Fruit fly (Drosophila melanogaster) whole organism, embryonic: ENCODE results near the gene Men.
A peak's percentile ranks its signal among the peaks of the same experiment; 100 is the strongest.

Experiments used
- ATbp ChIP-seq: fragments of 200-800 bp; sonication (Bioruptor generic); optimal IDR thresholded peaks from 2 replicates; lab custom pipeline; 2017; ENCODE audit warnings: missing biosample characterization, mild to moderate bottlenecking, missing genetic modification characterization, missing genetic modification reagents
- Abd-B ChIP-seq: fragments of 200-800 bp; sonication (Bioruptor generic); optimal IDR thresholded peaks from 2 replicates; lab custom pipeline; 2018; ENCODE audit warnings: missing biosample characterization, mild to moderate bottlenecking, missing genetic modification characterization, moderate library complexity
- Adf1 ChIP-seq: fragments of 200-800 bp; sonication (Bioruptor generic); IDR thresholded peaks from 2 replicates; pipeline ENCODE4 v1.3.6; 2022; ENCODE audit warnings: missing biosample characterization, missing genetic modification characterization
- Aef1 ChIP-seq: fragments of 200-800 bp; sonication (Bioruptor generic); IDR thresholded peaks from 3 replicates; pipeline ENCODE4 v1.3.6; 2022; ENCODE audit warnings: missing biosample characterization, missing genetic modification characterization
- Antp ChIP-seq: fragments of 200-800 bp; sonication (Bioruptor generic); optimal IDR thresholded peaks from 3 replicates; lab custom pipeline; 2016; ENCODE audit warnings: missing biosample characterization, missing genetic modification characterization
- B-H2 ChIP-seq: fragments of 200-800 bp; sonication (Bioruptor generic); optimal IDR thresholded peaks from 2 replicates; lab custom pipeline; 2018; ENCODE audit warnings: missing biosample characterization, mild to moderate bottlenecking, missing genetic modification characterization
- CG10366 ChIP-seq: fragments of 200-800 bp; sonication (Bioruptor generic); IDR thresholded peaks from 2 replicates; pipeline ENCODE4 v1.3.6; 2022; ENCODE audit warnings: missing biosample characterization, missing genetic modification characterization
- CG11696 ChIP-seq: fragments of 200-800 bp; sonication (Bioruptor generic); IDR thresholded peaks from 2 replicates; pipeline ENCODE4 v1.3.6; 2022; ENCODE audit warnings: missing biosample characterization, missing genetic modification characterization
- CG14710 ChIP-seq: fragments of 200-800 bp; sonication (Bioruptor generic); optimal IDR thresholded peaks from 3 replicates; lab custom pipeline; 2019; ENCODE audit warnings: missing biosample characterization, mild to moderate bottlenecking, missing genetic modification characterization, moderate library complexity
- CG15601 ChIP-seq: fragments of 200-800 bp; sonication (Bioruptor generic); optimal IDR thresholded peaks from 3 replicates; lab custom pipeline; 2019; ENCODE audit warnings: missing biosample characterization, mild to moderate bottlenecking, missing genetic modification characterization, moderate library complexity
- CG16863 ChIP-seq: fragments of 200-800 bp; sonication (Bioruptor generic); optimal IDR thresholded peaks from 3 replicates; lab custom pipeline; 2016; ENCODE audit warnings: missing biosample characterization, missing genetic modification characterization
- CG2120 ChIP-seq: fragments of 200-800 bp; sonication (Bioruptor generic); optimal IDR thresholded peaks from 3 replicates; lab custom pipeline; 2016; ENCODE audit warnings: missing biosample characterization, missing genetic modification characterization
- CG3281 ChIP-seq: fragments of 200-800 bp; sonication (Bioruptor generic); optimal IDR thresholded peaks from 3 replicates; lab custom pipeline; 2017; ENCODE audit warnings: missing biosample characterization, mild to moderate bottlenecking, missing genetic modification characterization
- CG5180 ChIP-seq: fragments of 200-800 bp; sonication (Bioruptor generic); optimal IDR thresholded peaks from 3 replicates; lab custom pipeline; 2017; ENCODE audit warnings: missing biosample characterization, missing genetic modification characterization, mild to moderate bottlenecking, moderate library complexity, missing genetic modification reagents
- CG6765 ChIP-seq: fragments of 200-800 bp; sonication (Bioruptor generic); optimal IDR thresholded peaks from 3 replicates; lab custom pipeline; 2017; ENCODE audit warnings: missing biosample characterization, mild to moderate bottlenecking, missing genetic modification characterization
- CG8281 ChIP-seq: fragments of 200-800 bp; sonication (Bioruptor generic); optimal IDR thresholded peaks from 2 replicates; lab custom pipeline; 2018; ENCODE audit warnings: missing biosample characterization, mild to moderate bottlenecking, missing genetic modification characterization, moderate library complexity
- CrebB ChIP-seq: fragments of 200-800 bp; sonication (Bioruptor generic); optimal IDR thresholded peaks from 3 replicates; lab custom pipeline; 2018; ENCODE audit warnings: missing biosample characterization, mild to moderate bottlenecking, missing genetic modification characterization
- D19B ChIP-seq: fragments of 200-800 bp; sonication (Bioruptor generic); optimal IDR thresholded peaks from 2 replicates; lab custom pipeline; 2017; ENCODE audit warnings: missing biosample characterization, mild to moderate bottlenecking, missing genetic modification characterization
- Gug ChIP-seq: fragments of 200-800 bp; sonication (Bioruptor generic); IDR thresholded peaks from 4 replicates; pipeline ENCODE4 v1.3.6; 2022; ENCODE audit warnings: missing biosample characterization, missing genetic modification characterization
- H15 ChIP-seq: fragments of 200-800 bp; sonication (Bioruptor generic); IDR thresholded peaks from 3 replicates; pipeline ENCODE4 v1.3.6; 2022; ENCODE audit warnings: missing biosample characterization, missing genetic modification characterization
- HHEX ChIP-seq: fragments of 200-800 bp; sonication (Bioruptor generic); optimal IDR thresholded peaks from 3 replicates; lab custom pipeline; 2017; ENCODE audit warnings: missing biosample characterization, mild to moderate bottlenecking, missing genetic modification characterization, missing genetic modification reagents
- Hey ChIP-seq: fragments of 200-800 bp; sonication (Bioruptor generic); optimal IDR thresholded peaks from 3 replicates; lab custom pipeline; 2018; ENCODE audit warnings: missing biosample characterization, mild to moderate bottlenecking, missing genetic modification characterization
- Hmx ChIP-seq: fragments of 200-800 bp; sonication (Bioruptor generic); optimal IDR thresholded peaks from 2 replicates; lab custom pipeline; 2016; ENCODE audit warnings: missing biosample characterization, missing genetic modification characterization
- Jarid2 ChIP-seq: fragments of 200-800 bp; sonication (Bioruptor generic); optimal IDR thresholded peaks from 3 replicates; lab custom pipeline; 2017; ENCODE audit warnings: mild to moderate bottlenecking, missing biosample characterization, missing genetic modification reagents, missing genetic modification characterization
- Lim3 ChIP-seq: fragments of 200-800 bp; sonication (Bioruptor generic); IDR thresholded peaks from 2 replicates; pipeline ENCODE4 v1.3.6; 2022; ENCODE audit warnings: missing biosample characterization, missing genetic modification characterization
- Myb ChIP-seq: fragments of 200-800 bp; sonication (Bioruptor generic); optimal IDR thresholded peaks from 2 replicates; lab custom pipeline; 2016; ENCODE audit warnings: missing biosample characterization, missing genetic modification characterization
- ara ChIP-seq: fragments of 200-800 bp; sonication (Bioruptor generic); IDR thresholded peaks from 2 replicates; pipeline ENCODE4 v1.3.6; 2022; ENCODE audit warnings: missing biosample characterization, missing genetic modification characterization
- bcd ChIP-seq: fragments of 200-800 bp; sonication (Bioruptor generic); optimal IDR thresholded peaks from 2 replicates; lab custom pipeline; 2017; ENCODE audit warnings: missing biosample characterization, mild to moderate bottlenecking, missing genetic modification characterization
- bigmax ChIP-seq: fragments of 200-800 bp; sonication (Bioruptor generic); optimal IDR thresholded peaks from 2 replicates; lab custom pipeline; 2018; ENCODE audit warnings: missing biosample characterization, mild to moderate bottlenecking, missing genetic modification characterization
- bowl ChIP-seq: fragments of 200-800 bp; sonication (Bioruptor generic); IDR thresholded peaks from 2 replicates; pipeline ENCODE4 v1.3.6; 2022; ENCODE audit warnings: missing biosample characterization, missing genetic modification characterization
- chinmo ChIP-seq: fragments of 200-800 bp; sonication (Bioruptor generic); IDR thresholded peaks from 4 replicates; pipeline ENCODE4 v1.3.6; 2022; ENCODE audit warnings: missing biosample characterization, missing genetic modification characterization; ENCODE audit not compliant: partially characterized antibody
- croc ChIP-seq: fragments of 200-800 bp; sonication (Bioruptor generic); conservative IDR thresholded peaks from 3 replicates; pipeline ENCODE4 v1.3.6; 2022; ENCODE audit warnings: missing biosample characterization, missing genetic modification characterization
- danr ChIP-seq: fragments of 200-800 bp; sonication (Bioruptor generic); IDR thresholded peaks from 2 replicates; pipeline ENCODE4 v1.3.6; 2022; ENCODE audit warnings: missing biosample characterization, missing genetic modification characterization
- dati ChIP-seq: fragments of 200-800 bp; sonication (Bioruptor generic); IDR thresholded peaks from 2 replicates; pipeline ENCODE4 v1.3.6; 2022; ENCODE audit warnings: missing biosample characterization, missing genetic modification characterization
- esg ChIP-seq: fragments of 200-800 bp; sonication (Bioruptor generic); conservative IDR thresholded peaks from 2 replicates; pipeline ENCODE4 v1.3.6; 2022; ENCODE audit warnings: missing biosample characterization, missing genetic modification characterization
- fd64A ChIP-seq: fragments of 200-800 bp; sonication (Bioruptor generic); optimal IDR thresholded peaks from 3 replicates; lab custom pipeline; 2018; ENCODE audit warnings: missing biosample characterization, mild to moderate bottlenecking, missing genetic modification characterization
- hbn ChIP-seq: fragments of 200-800 bp; sonication (Bioruptor generic); IDR thresholded peaks from 2 replicates; pipeline ENCODE4 v1.3.6; 2022; ENCODE audit warnings: missing biosample characterization, missing genetic modification characterization; ENCODE audit not compliant: partially characterized antibody
- klu ChIP-seq: fragments of 200-800 bp; sonication (Bioruptor generic); IDR thresholded peaks from 2 replicates; pipeline ENCODE4 v1.3.6; 2022; ENCODE audit warnings: missing biosample characterization, missing genetic modification characterization
- maf-S ChIP-seq: fragments of 200-800 bp; sonication (Bioruptor generic); optimal IDR thresholded peaks from 2 replicates; lab custom pipeline; 2016; ENCODE audit warnings: missing biosample characterization, missing genetic modification characterization
- mirr ChIP-seq: fragments of 200-800 bp; sonication (Bioruptor generic); optimal IDR thresholded peaks from 3 replicates; lab custom pipeline; 2018; ENCODE audit warnings: missing biosample characterization, mild to moderate bottlenecking, missing genetic modification characterization
- nom ChIP-seq: fragments of 200-800 bp; sonication (Bioruptor generic); optimal IDR thresholded peaks from 2 replicates; lab custom pipeline; 2017; ENCODE audit warnings: missing biosample characterization, missing genetic modification characterization, mild to moderate bottlenecking, moderate library complexity, missing genetic modification reagents
- pan ChIP-seq, 4 experiments: fragments of >200 bp in 3 of 4; fragments of 200-800 bp in 1 of 4; sonication (Bioruptor generic) in 1 of 4; optimal IDR thresholded peaks in 3 of 4; IDR thresholded peaks in 1 of 4; 2 replicates each; pipeline versions ENCODE4 v1.3.6 to Lab custom; 2017 to 2022; ENCODE audit warnings: missing biosample characterization in 2 of 4, missing genetic modification characterization in 2 of 4, mixed read lengths in 1 of 4
- pb ChIP-seq: fragments of 200-800 bp; sonication (Bioruptor generic); optimal IDR thresholded peaks from 3 replicates; lab custom pipeline; 2016; ENCODE audit warnings: missing biosample characterization, missing genetic modification characterization
- pros ChIP-seq: fragments of 200-800 bp; sonication (Bioruptor generic); optimal IDR thresholded peaks from 3 replicates; lab custom pipeline; 2019; ENCODE audit warnings: missing biosample characterization, mild to moderate bottlenecking, missing genetic modification characterization, moderate library complexity
- ro ChIP-seq: fragments of 200-800 bp; sonication (Bioruptor generic); IDR thresholded peaks from 2 replicates; pipeline ENCODE4 v1.3.6; 2022; ENCODE audit warnings: missing biosample characterization, missing genetic modification characterization
- sens-2 ChIP-seq: fragments of 200-800 bp; sonication (Bioruptor generic); IDR thresholded peaks from 2 replicates; pipeline ENCODE4 v1.3.6; 2022; ENCODE audit warnings: missing biosample characterization, missing genetic modification characterization
- tgo ChIP-seq: fragments of 200-800 bp; sonication (Bioruptor generic); IDR thresholded peaks from 3 replicates; pipeline ENCODE4 v1.3.6; 2022; ENCODE audit warnings: missing biosample characterization, missing genetic modification characterization

The Men gene

DNA sequence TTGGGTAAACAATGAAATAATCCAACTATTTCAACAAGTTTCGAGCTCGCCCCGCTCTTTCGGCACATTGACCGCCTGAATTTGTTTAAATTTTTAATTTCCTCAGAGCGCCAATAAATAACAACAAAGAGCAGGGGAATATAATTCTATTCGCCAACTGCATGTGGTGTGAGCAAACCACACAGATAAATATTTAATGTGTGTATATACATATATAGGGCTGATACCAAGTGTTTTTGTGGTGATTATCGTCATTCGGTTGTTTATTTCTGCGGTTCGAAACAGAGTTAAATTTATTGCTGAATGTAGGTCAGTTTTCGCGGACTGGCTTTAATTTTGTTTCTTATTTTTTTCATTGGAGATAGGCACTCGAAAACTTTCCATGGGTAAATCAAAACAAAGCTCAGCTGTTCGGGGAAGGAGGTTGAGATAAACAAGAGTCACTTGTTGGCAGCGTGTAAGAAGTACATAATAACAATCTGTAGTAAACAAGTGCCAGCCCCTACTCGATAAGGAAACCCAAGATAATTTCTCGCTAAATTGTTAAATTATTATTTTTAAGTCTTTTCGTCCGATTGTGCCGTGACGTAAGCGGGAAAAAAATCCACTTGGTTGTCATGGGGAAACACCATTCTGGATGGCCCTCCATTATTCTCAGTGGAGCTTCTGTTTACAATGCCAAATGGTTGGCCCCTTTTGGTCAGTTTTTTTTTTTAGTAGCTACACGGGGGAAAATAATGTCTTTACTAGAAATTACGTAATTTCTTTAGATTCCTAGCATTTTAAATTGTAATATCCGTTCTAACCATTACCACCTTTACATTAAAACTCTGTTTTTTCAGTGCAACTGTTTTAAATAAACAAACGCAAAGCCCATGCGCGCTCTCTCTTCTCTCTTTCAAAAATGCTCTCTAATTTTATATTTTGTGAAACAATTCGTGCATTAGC is 4.4 kb downstream of the Men start (continued):
- TF ChIP-seq Gug (GFP tag; lab: Robert Waterston, UW): peak; percentile 29; the same call in 2 of the 4 replicates
- TF ChIP-seq B-H2 (GFP tag; lab: Kevin White, UChicago): no peak
- no peak for TF ChIP-seq CG15601
- no peak for TF ChIP-seq CG16863 (GFP tag; lab: Kevin White, UChicago)
- TF ChIP-seq Lim3 (GFP tag; lab: Robert Waterston, UW): no peak
- TF ChIP-seq CG2120 (GFP tag; lab: Kevin White, UChicago): peak; percentile 80
- peak; percentile 26 for TF ChIP-seq HHEX
- peak; percentile 33 for TF ChIP-seq nom
- TF ChIP-seq H15 (GFP tag; lab: Robert Waterston, UW): peak; percentile 60; the same call in 1 of the 3 replicates
- TF ChIP-seq mirr (GFP tag; lab: Kevin White, UChicago): peak; percentile 43
- peak; percentile 42 for TF ChIP-seq CG3281
- TF ChIP-seq CG6765 (GFP tag; lab: Kevin White, UChicago): peak; percentile 10
- 0 out of 2 replicates have a peak, but pooled peaks have one; percentile 29 for TF ChIP-seq dati (GFP tag; lab: Robert Waterston, UW)
- TF ChIP-seq sens-2 (GFP tag; lab: Robert Waterston, UW): no peak
- peak; percentile 1 for TF ChIP-seq CG14710
- peak; percentile 20 for TF ChIP-seq Jarid2 (GFP tag; lab: Kevin White, UChicago)
- peak; percentile 49; the same call in 2 of the 3 replicates for TF ChIP-seq Aef1 (GFP tag; lab: Robert Waterston, UW)
- TF ChIP-seq D19B: peak; percentile 37
- peak; percentile 7 for TF ChIP-seq fd64A (GFP tag; lab: Kevin White, UChicago)
- no peak for TF ChIP-seq CrebB (tag; lab: Kevin White, UChicago)
- no peak for TF ChIP-seq pros (GFP tag; lab: Kevin White, UChicago)
- TF ChIP-seq Antp (GFP tag; lab: Kevin White, UChicago): peak; percentile 56
- TF ChIP-seq Adf1 (GFP tag; lab: Robert Waterston, UW): peak; percentile 24; the same call in 1 of the 2 replicates
- no peak for TF ChIP-seq danr (GFP tag; lab: Robert Waterston, UW)
- peak; percentile 68 for TF ChIP-seq tgo (GFP tag; lab: Robert Waterston, UW)
- TF ChIP-seq Hmx (GFP tag; lab: Kevin White, UChicago): no peak
- peak; percentile 31; the same call in 1 of the 2 replicates for TF ChIP-seq esg (GFP tag; lab: Robert Waterston, UW)
- peak; percentile 7 for TF ChIP-seq CG8281 (tag; lab: Kevin White, UChicago)
- peak; percentile 32 for TF ChIP-seq pb (GFP tag; lab: Kevin White, UChicago)
- TF ChIP-seq bigmax (GFP tag; lab: Kevin White, UChicago): no peak
- TF ChIP-seq klu: no peak
- TF ChIP-seq CG10366: peak; percentile 53; the same call in 1 of the 2 replicates
- TF ChIP-seq CG5180 (GFP tag; lab: Kevin White, UChicago): peak; percentile 6
- TF ChIP-seq croc (GFP tag; lab: Robert Waterston, UW): 0 out of 3 replicates have a peak, but pooled peaks have one; percentile 32
- TF ChIP-seq ATbp (GFP tag; lab: Kevin White, UChicago): peak; percentile 52
- TF ChIP-seq Myb: peak; percentile 20
- 0 out of 4 replicates have a peak, but pooled peaks have one; percentile 56 for TF ChIP-seq chinmo
- 0 out of 2 replicates have a peak, but pooled peaks have one; percentile 19 for TF ChIP-seq ara (GFP tag; lab: Robert Waterston, UW)
- 0 out of 2 replicates have a peak, but pooled peaks have one; percentile 12 for TF ChIP-seq ro (GFP tag; lab: Robert Waterston, UW)
- no peak for TF ChIP-seq Hey (tag; lab: Kevin White, UChicago)
- peak; percentile 42 for TF ChIP-seq maf-S (GFP tag; lab: Kevin White, UChicago)
- no peak for TF ChIP-seq Abd-B (GFP tag; lab: Kevin White, UChicago)
- no peak for TF ChIP-seq hbn (GFP tag; lab: Robert Waterston, UW)
- TF ChIP-seq bowl (GFP tag; lab: Robert Waterston, UW): no peak
- TF ChIP-seq bcd (GFP tag; lab: Kevin White, UChicago): peak; percentile 35
- 0 out of 2 replicates have a peak, but pooled peaks have one; percentile 24 for TF ChIP-seq CG11696
- no peak for TF ChIP-seq pan (optimal IDR thresholded peaks at IDR 0.05; lab: Kevin White, UChicago)
- peak in 1 of 2 experiments; percentile 59 for TF ChIP-seq pan (GFP tag; optimal IDR thresholded peaks at IDR 0.05 in 1 of 2, IDR thresholded peaks at IDR 0.05 in 1 of 2)
